Fruit fly (Drosophila melanogaster): Measurements from ENCODE around the gene CG43124.

DNA sequence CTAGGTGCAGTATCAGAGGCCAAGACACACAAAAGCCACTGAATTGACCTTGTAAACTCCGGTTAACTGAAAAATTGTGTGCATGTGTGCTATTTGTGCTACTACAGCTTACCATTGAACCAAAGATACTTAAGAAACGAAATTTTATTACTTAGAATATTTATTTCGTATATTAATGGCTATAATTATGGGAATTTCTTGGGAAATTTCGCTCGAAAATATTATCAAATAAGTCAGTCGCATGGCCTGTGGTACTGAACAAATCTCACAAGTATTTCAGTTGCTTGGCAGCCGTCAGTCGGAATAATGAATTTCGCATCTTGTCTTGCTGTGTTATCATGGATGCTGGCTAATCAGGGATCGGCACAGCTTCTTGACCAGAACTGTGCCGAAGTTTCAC is 17.7 kb upstream of the CG43124 start, which contains the start of gene CG34436:
- TF ChIP-seq CG8632 (GFP tag; optimal IDR thresholded peaks at IDR 0.05) = no peak
- TF ChIP-seq Met (GFP tag; optimal IDR thresholded peaks at IDR 0.05) = no peak
- no peak for TF ChIP-seq CG10631 (GFP tag; optimal IDR thresholded peaks at IDR 0.05)
- no peak for TF ChIP-seq CG11762 (GFP tag; optimal IDR thresholded peaks at IDR 0.05; ENCODE audit: insufficient read depth)
- no peak for TF ChIP-seq Ets21C (GFP tag; optimal IDR thresholded peaks at IDR 0.05)
- no peak for TF ChIP-seq dsx (GFP tag; optimal IDR thresholded peaks at IDR 0.05; ENCODE audit: poor library complexity, severe bottlenecking)
- no peak for TF ChIP-seq topi (GFP tag; optimal IDR thresholded peaks at IDR 0.05)

Measured in whole organism, prepupa.